Fruit fly (Drosophila melanogaster) whole organism, embryonic: ENCODE results near the gene CG31886.
A peak's percentile ranks its signal among the peaks of the same experiment; 100 is the strongest.

Source experiments
- Ada2b ChIP-seq: fragments of 200-800 bp; sonication (Bioruptor generic); IDR thresholded peaks from 2 replicates; pipeline ENCODE4 v1.3.6; 2022; ENCODE audit warnings: missing biosample characterization, missing genetic modification characterization
- Adf1 ChIP-seq: fragments of 200-800 bp; sonication (Bioruptor generic); IDR thresholded peaks from 2 replicates; pipeline ENCODE4 v1.3.6; 2022; ENCODE audit warnings: missing biosample characterization, missing genetic modification characterization
- Antp ChIP-seq: fragments of 200-800 bp; sonication (Bioruptor generic); optimal IDR thresholded peaks from 3 replicates; lab custom pipeline; 2016; ENCODE audit warnings: missing biosample characterization, missing genetic modification characterization
- Blimp-1 ChIP-seq: fragments of 200-800 bp; sonication (Bioruptor generic); optimal IDR thresholded peaks from 3 replicates; lab custom pipeline; 2018; ENCODE audit warnings: missing biosample characterization, missing genetic modification characterization, mild to moderate bottlenecking, moderate library complexity, missing genetic modification reagents
- C15 ChIP-seq: fragments of 200-800 bp; sonication (Bioruptor generic); IDR thresholded peaks from 3 replicates; pipeline ENCODE4 v1.3.6; 2022; ENCODE audit warnings: missing biosample characterization, missing genetic modification characterization
- CG11247 ChIP-seq: fragments of 200-800 bp; sonication (Bioruptor generic); IDR thresholded peaks from 2 replicates; pipeline ENCODE4 v1.3.6; 2022; ENCODE audit warnings: missing biosample characterization, missing genetic modification characterization
- CG11456 ChIP-seq: fragments of 200-800 bp; sonication (Bioruptor generic); IDR thresholded peaks from 3 replicates; pipeline ENCODE4 v1.3.6; 2022; ENCODE audit warnings: missing biosample characterization, missing genetic modification characterization
- CG12659 ChIP-seq: fragments of 200-800 bp; sonication (Bioruptor generic); optimal IDR thresholded peaks from 3 replicates; lab custom pipeline; 2017; ENCODE audit warnings: mild to moderate bottlenecking, missing biosample characterization, missing genetic modification reagents, missing genetic modification characterization
- CG13123 ChIP-seq: fragments of 200-800 bp; sonication (Bioruptor generic); optimal IDR thresholded peaks from 2 replicates; lab custom pipeline; 2016; ENCODE audit warnings: missing biosample characterization, missing genetic modification characterization
- CG1647 ChIP-seq: fragments of 200-800 bp; sonication (Bioruptor generic); optimal IDR thresholded peaks from 3 replicates; lab custom pipeline; 2016; ENCODE audit warnings: missing biosample characterization, missing genetic modification characterization
- CG18764 ChIP-seq: fragments of 200-800 bp; sonication (Bioruptor generic); optimal IDR thresholded peaks from 3 replicates; lab custom pipeline; 2016; ENCODE audit warnings: missing biosample characterization, missing genetic modification characterization
- CG3281 ChIP-seq: fragments of 200-800 bp; sonication (Bioruptor generic); optimal IDR thresholded peaks from 3 replicates; lab custom pipeline; 2017; ENCODE audit warnings: missing biosample characterization, mild to moderate bottlenecking, missing genetic modification characterization
- CG33557 ChIP-seq: fragments of 200-800 bp; sonication (Bioruptor generic); optimal IDR thresholded peaks from 2 replicates; lab custom pipeline; 2019; ENCODE audit warnings: missing biosample characterization, mild to moderate bottlenecking, missing genetic modification characterization, moderate library complexity
- CG3407 ChIP-seq: fragments of 200-800 bp; sonication (Bioruptor generic); optimal IDR thresholded peaks from 2 replicates; lab custom pipeline; 2018; ENCODE audit warnings: missing biosample characterization, mild to moderate bottlenecking, missing genetic modification characterization
- CG34224 ChIP-seq: fragments of 200-800 bp; sonication (Bioruptor generic); IDR thresholded peaks from 3 replicates; pipeline ENCODE4 v1.3.6; 2022; ENCODE audit warnings: missing biosample characterization, missing genetic modification characterization; ENCODE audit not compliant: partially characterized antibody
- CG3847 ChIP-seq: fragments of 200-800 bp; sonication (Bioruptor generic); IDR thresholded peaks from 2 replicates; pipeline ENCODE4 v1.3.6; 2022; ENCODE audit warnings: missing biosample characterization, missing genetic modification characterization
- CG4404 ChIP-seq: fragments of 200-800 bp; sonication (Bioruptor generic); IDR thresholded peaks from 2 replicates; pipeline ENCODE4 v1.3.6; 2022; ENCODE audit warnings: missing biosample characterization, missing genetic modification characterization
- CG5180 ChIP-seq: fragments of 200-800 bp; sonication (Bioruptor generic); optimal IDR thresholded peaks from 3 replicates; lab custom pipeline; 2017; ENCODE audit warnings: missing biosample characterization, missing genetic modification characterization, mild to moderate bottlenecking, moderate library complexity, missing genetic modification reagents
- CG6175 ChIP-seq: fragments of 200-800 bp; sonication (Bioruptor generic); IDR thresholded peaks from 3 replicates; pipeline ENCODE4 v1.3.6; 2022; ENCODE audit warnings: missing biosample characterization, missing genetic modification characterization
- CoRest ChIP-seq: fragments of 200-800 bp; sonication (Bioruptor generic); optimal IDR thresholded peaks from 3 replicates; lab custom pipeline; 2018; ENCODE audit warnings: missing biosample characterization, mild to moderate bottlenecking, missing genetic modification characterization, moderate library complexity
- D ChIP-seq, 2 experiments: fragments of 200-800 bp in 1 of 2; fragments of >200 bp in 1 of 2; sonication (Bioruptor generic) in 1 of 2; optimal IDR thresholded peaks; 2 replicates in 1 of 2; 3 replicates in 1 of 2; lab custom pipeline; 2017; ENCODE audit warnings: mild to moderate bottlenecking in 1 of 2, missing biosample characterization in 1 of 2, missing genetic modification characterization in 1 of 2, missing genetic modification reagents in 1 of 2
- Dbx ChIP-seq: fragments of 200-800 bp; sonication (Bioruptor generic); IDR thresholded peaks from 3 replicates; pipeline ENCODE4 v1.3.6; 2022; ENCODE audit warnings: missing biosample characterization, missing genetic modification characterization
- Eip74EF ChIP-seq, 2 experiments: fragments of 200-800 bp in 1 of 2; fragments of >200 bp in 1 of 2; sonication (Bioruptor generic) in 1 of 2; optimal IDR thresholded peaks; 2 replicates each; lab custom pipeline; 2017 to 2019; ENCODE audit warnings: missing biosample characterization in 2 of 2, missing genetic modification characterization in 2 of 2, mild to moderate bottlenecking in 1 of 2, moderate library complexity in 1 of 2
- HLHmδ ChIP-seq: fragments of 200-800 bp; sonication (Bioruptor generic); optimal IDR thresholded peaks from 2 replicates; lab custom pipeline; 2018; ENCODE audit warnings: missing biosample characterization, mild to moderate bottlenecking, missing genetic modification characterization, moderate library complexity
- Hey ChIP-seq: fragments of 200-800 bp; sonication (Bioruptor generic); optimal IDR thresholded peaks from 3 replicates; lab custom pipeline; 2018; ENCODE audit warnings: missing biosample characterization, mild to moderate bottlenecking, missing genetic modification characterization
- Hr78 ChIP-seq, 2 experiments: fragments of 200-800 bp in 1 of 2; fragments of >200 bp in 1 of 2; sonication (Bioruptor generic) in 1 of 2; optimal IDR thresholded peaks; 2 replicates each; lab custom pipeline; 2017 to 2019; ENCODE audit warnings: missing biosample characterization in 2 of 2, missing genetic modification characterization in 2 of 2, mild to moderate bottlenecking in 1 of 2, moderate library complexity in 1 of 2
- Kr ChIP-seq: fragments of 200-800 bp; sonication (Bioruptor generic); optimal IDR thresholded peaks from 2 replicates; lab custom pipeline; 2017; ENCODE audit warnings: missing biosample characterization, mild to moderate bottlenecking, missing genetic modification characterization
- MESR4 ChIP-seq: fragments of 200-800 bp; sonication (Bioruptor generic); optimal IDR thresholded peaks from 2 replicates; lab custom pipeline; 2018; ENCODE audit warnings: missing biosample characterization, mild to moderate bottlenecking, missing genetic modification characterization, moderate library complexity
- Mad ChIP-seq: fragments of 200-800 bp; sonication (Bioruptor generic); optimal IDR thresholded peaks from 2 replicates; lab custom pipeline; 2016; ENCODE audit warnings: missing biosample characterization, missing genetic modification characterization
- Med ChIP-seq: fragments of 200-800 bp; sonication (Bioruptor generic); peaks from one replicate; lab custom pipeline; 2016; ENCODE audit warnings: missing biosample characterization, missing genetic modification characterization, mild to moderate bottlenecking, inconsistent platforms, moderate library complexity
- Myb ChIP-seq: fragments of 200-800 bp; sonication (Bioruptor generic); optimal IDR thresholded peaks from 2 replicates; lab custom pipeline; 2016; ENCODE audit warnings: missing biosample characterization, missing genetic modification characterization
- NC2α ChIP-seq: fragments of 200-800 bp; sonication (Bioruptor generic); optimal IDR thresholded peaks from 2 replicates; lab custom pipeline; 2016; ENCODE audit warnings: missing biosample characterization, missing genetic modification characterization
- Oli ChIP-seq: fragments of 200-800 bp; sonication (Bioruptor generic); optimal IDR thresholded peaks from 2 replicates; lab custom pipeline; 2018; ENCODE audit warnings: missing biosample characterization, mild to moderate bottlenecking, missing genetic modification characterization, moderate library complexity
- Poxn ChIP-seq: fragments of 200-800 bp; sonication (Bioruptor generic); IDR thresholded peaks from 2 replicates; pipeline ENCODE4 v1.3.6; 2022; ENCODE audit warnings: missing biosample characterization, missing genetic modification characterization
- Rx ChIP-seq: fragments of 200-800 bp; sonication (Bioruptor generic); IDR thresholded peaks from 2 replicates; pipeline ENCODE4 v1.3.6; 2022; ENCODE audit warnings: missing biosample characterization, missing genetic modification characterization
- ato ChIP-seq: fragments of 200-800 bp; sonication (Bioruptor generic); IDR thresholded peaks from 2 replicates; pipeline ENCODE4 v1.3.6; 2022; ENCODE audit warnings: missing biosample characterization, missing genetic modification characterization; ENCODE audit not compliant: partially characterized antibody
- bowl ChIP-seq: fragments of 200-800 bp; sonication (Bioruptor generic); IDR thresholded peaks from 2 replicates; pipeline ENCODE4 v1.3.6; 2022; ENCODE audit warnings: missing biosample characterization, missing genetic modification characterization
- cg ChIP-seq: fragments of 200-800 bp; sonication (Bioruptor generic); optimal IDR thresholded peaks from 3 replicates; lab custom pipeline; 2019; ENCODE audit warnings: missing biosample characterization, mild to moderate bottlenecking, missing genetic modification characterization, moderate library complexity
- dan ChIP-seq: fragments of 200-800 bp; sonication (Bioruptor generic); IDR thresholded peaks from 2 replicates; pipeline ENCODE4 v1.3.6; 2022; ENCODE audit warnings: missing biosample characterization, missing genetic modification characterization
- dimm ChIP-seq: fragments of 200-800 bp; sonication (Bioruptor generic); IDR thresholded peaks from 2 replicates; pipeline ENCODE4 v1.3.6; 2022; ENCODE audit warnings: missing biosample characterization, missing genetic modification characterization
- dmrt99B ChIP-seq: fragments of 200-800 bp; sonication (Bioruptor generic); optimal IDR thresholded peaks from 2 replicates; lab custom pipeline; 2018; ENCODE audit warnings: missing biosample characterization, mild to moderate bottlenecking, missing genetic modification characterization, moderate library complexity
- exex ChIP-seq: fragments of 200-800 bp; sonication (Bioruptor generic); optimal IDR thresholded peaks from 4 replicates; lab custom pipeline; 2018; ENCODE audit warnings: missing biosample characterization, mild to moderate bottlenecking, missing genetic modification characterization, moderate library complexity
- fd64A ChIP-seq: fragments of 200-800 bp; sonication (Bioruptor generic); optimal IDR thresholded peaks from 3 replicates; lab custom pipeline; 2018; ENCODE audit warnings: missing biosample characterization, mild to moderate bottlenecking, missing genetic modification characterization
- grau ChIP-seq: fragments of 200-800 bp; optimal IDR thresholded peaks from 3 replicates; lab custom pipeline; 2019; ENCODE audit warnings: missing biosample characterization, mild to moderate bottlenecking, missing genetic modification characterization, moderate library complexity
- hbn ChIP-seq: fragments of 200-800 bp; sonication (Bioruptor generic); IDR thresholded peaks from 2 replicates; pipeline ENCODE4 v1.3.6; 2022; ENCODE audit warnings: missing biosample characterization, missing genetic modification characterization; ENCODE audit not compliant: partially characterized antibody
- her ChIP-seq: fragments of 200-800 bp; sonication (Bioruptor generic); optimal IDR thresholded peaks from 2 replicates; lab custom pipeline; 2016; ENCODE audit warnings: missing biosample characterization, missing genetic modification characterization
- mam ChIP-seq: fragments of 200-800 bp; sonication (Bioruptor generic); optimal IDR thresholded peaks from 3 replicates; lab custom pipeline; 2016; ENCODE audit warnings: missing biosample characterization, missing genetic modification characterization
- nerfin-2 ChIP-seq: fragments of 200-800 bp; sonication (Bioruptor generic); IDR thresholded peaks from 2 replicates; pipeline ENCODE4 v1.3.6; 2022; ENCODE audit warnings: missing biosample characterization, missing genetic modification characterization; ENCODE audit not compliant: partially characterized antibody
- toy ChIP-seq: fragments of 200-800 bp; sonication (Bioruptor generic); IDR thresholded peaks from 2 replicates; pipeline ENCODE4 v1.3.6; 2022; ENCODE audit warnings: missing biosample characterization, missing genetic modification characterization

The CG31886 gene

dm6 chr2L:8937003-8937402, 21.8 kb downstream of the CG31886 start, which contains the start of gene Tsp29Fb (continued):
- TF ChIP-seq nerfin-2 (GFP tag; lab: Robert Waterston, UW), result no peak
- no peak for TF ChIP-seq MESR4 (GFP tag; lab: Kevin White, UChicago)
- TF ChIP-seq hbn, result no peak
- TF ChIP-seq CG3281 (GFP tag; lab: Kevin White, UChicago), result peak; percentile 85
- TF ChIP-seq CG1647 (GFP tag; lab: Kevin White, UChicago), result peak; percentile 9
- TF ChIP-seq cg (GFP tag; lab: Kevin White, UChicago), result no peak
- TF ChIP-seq HLHmδ (GFP tag; lab: Kevin White, UChicago), result no peak
- TF ChIP-seq CG18764 (GFP tag; lab: Kevin White, UChicago), result peak; percentile 38
- no peak for TF ChIP-seq dan (GFP tag; lab: Robert Waterston, UW)
- TF ChIP-seq CG6175 (GFP tag; lab: Robert Waterston, UW), result no peak
- peak; percentile 23; the same call in 1 of the 2 replicates for TF ChIP-seq CG4404 (GFP tag; lab: Robert Waterston, UW)
- TF ChIP-seq Hey (tag; lab: Kevin White, UChicago), result no peak
- peak; percentile 86 for TF ChIP-seq CG12659 (GFP tag; lab: Kevin White, UChicago)
- TF ChIP-seq C15 (GFP tag; lab: Robert Waterston, UW), result 0 out of 3 replicates have a peak, but pooled peaks have one; percentile 50
- TF ChIP-seq toy (GFP tag; lab: Robert Waterston, UW), result no peak
- TF ChIP-seq NC2α (GFP tag; lab: Kevin White, UChicago), result no peak
- TF ChIP-seq CG11456, result peak; percentile 63; the same call in 2 of the 3 replicates
- TF ChIP-seq Antp (GFP tag; lab: Kevin White, UChicago), result peak; percentile 39
- peak; percentile 37 for TF ChIP-seq Myb (GFP tag; lab: Kevin White, UChicago)
- peak; percentile 61 for TF ChIP-seq mam (GFP tag; lab: Kevin White, UChicago)
- TF ChIP-seq dimm, result no peak
- TF ChIP-seq ato, result no peak
- TF ChIP-seq CG3847 (GFP tag; lab: Robert Waterston, UW), result peak; percentile 67
- TF ChIP-seq Mad, result peak; percentile 16
- TF ChIP-seq CG5180, result peak; percentile 60
- peak; percentile 72 for TF ChIP-seq Dbx
- TF ChIP-seq Med (GFP tag; lab: Kevin White, UChicago), result peak; percentile 89
- no peak for TF ChIP-seq CG34224 (GFP tag; lab: Robert Waterston, UW)
- TF ChIP-seq fd64A, result no peak
- TF ChIP-seq CG3407, result peak; percentile 32
- TF ChIP-seq grau (tag; lab: Kevin White, UChicago), result peak; percentile 87
- TF ChIP-seq dmrt99B (tag; lab: Kevin White, UChicago), result peak; percentile 89
- TF ChIP-seq Ada2b (GFP tag; lab: Robert Waterston, UW), result peak; percentile 43; the same call in 1 of the 2 replicates
- no peak for TF ChIP-seq Poxn (GFP tag; lab: Robert Waterston, UW)
- no peak for TF ChIP-seq Kr
- peak in 1 of 2 experiments; percentile 7 for TF ChIP-seq Hr78 (GFP tag; optimal IDR thresholded peaks at IDR 0.05; lab: Kevin White, UChicago)
- peak in 1 of 2 experiments; percentile 68 for TF ChIP-seq Eip74EF (GFP tag; optimal IDR thresholded peaks at IDR 0.05; lab: Kevin White, UChicago)
- TF ChIP-seq Oli (tag; lab: Kevin White, UChicago), result peak; percentile 84
- no peak for TF ChIP-seq CG13123 (GFP tag; lab: Kevin White, UChicago)
- no peak for TF ChIP-seq CG33557
- peak; percentile 42; the same call in 1 of the 2 replicates for TF ChIP-seq CG11247 (GFP tag; lab: Robert Waterston, UW)
- TF ChIP-seq her, result peak; percentile 39
- TF ChIP-seq Rx (GFP tag; lab: Robert Waterston, UW), result peak; percentile 47; the same call in 1 of the 2 replicates
- TF ChIP-seq bowl (GFP tag; lab: Robert Waterston, UW), result no peak
- TF ChIP-seq CoRest (tag; lab: Kevin White, UChicago), result peak; percentile 85
- TF ChIP-seq Blimp-1 (GFP tag; lab: Kevin White, UChicago), result peak; percentile 73
- peak; percentile 50; the same call in 1 of the 2 replicates for TF ChIP-seq Adf1
- peak; percentile 41 for TF ChIP-seq exex (tag; lab: Kevin White, UChicago)
- TF ChIP-seq D (optimal IDR thresholded peaks at IDR 0.05; lab: Kevin White, UChicago), result no peak
- peak; percentile 56 for TF ChIP-seq D (GFP tag; optimal IDR thresholded peaks at IDR 0.05; lab: Kevin White, UChicago)
